Fruit fly (Drosophila melanogaster) whole organism, embryonic: Measurements from ENCODE around the gene CG31793.

Experiments used
- CG10267 ChIP-seq: fragments of 200-800 bp; sonication (Bioruptor generic); optimal IDR thresholded peaks from 2 replicates; lab custom pipeline; 2018; ENCODE audit warnings: missing biosample characterization, mild to moderate bottlenecking, missing genetic modification characterization, moderate library complexity
- CG10321 ChIP-seq: fragments of 200-800 bp; sonication (Bioruptor generic); IDR thresholded peaks from 2 replicates; pipeline ENCODE4 v1.3.6; 2022; ENCODE audit warnings: missing biosample characterization, missing genetic modification characterization
- CG10431 ChIP-seq: fragments of 200-800 bp; sonication (Bioruptor generic); optimal IDR thresholded peaks from 3 replicates; lab custom pipeline; 2018; ENCODE audit warnings: missing biosample characterization, mild to moderate bottlenecking, missing genetic modification characterization
- CG10979 ChIP-seq: fragments of 200-800 bp; sonication (Bioruptor generic); optimal IDR thresholded peaks from 2 replicates; lab custom pipeline; 2018; ENCODE audit warnings: missing biosample characterization, mild to moderate bottlenecking, missing genetic modification characterization, moderate library complexity
- CG11398 ChIP-seq: fragments of 200-800 bp; sonication (Bioruptor generic); optimal IDR thresholded peaks from 2 replicates; lab custom pipeline; 2016; ENCODE audit warnings: missing biosample characterization, missing genetic modification characterization
- CG12155 ChIP-seq: fragments of 200-800 bp; sonication (Bioruptor generic); optimal IDR thresholded peaks from 3 replicates; lab custom pipeline; 2016; ENCODE audit warnings: missing biosample characterization, missing genetic modification characterization
- CG13775 ChIP-seq: fragments of 200-800 bp; sonication (Bioruptor generic); optimal IDR thresholded peaks from 3 replicates; lab custom pipeline; 2017; ENCODE audit warnings: missing biosample characterization, mild to moderate bottlenecking, missing genetic modification characterization
- CG14667 ChIP-seq: fragments of 200-800 bp; sonication (Bioruptor generic); IDR thresholded peaks from 2 replicates; pipeline ENCODE4 v1.3.6; 2022; ENCODE audit warnings: missing biosample characterization, missing genetic modification characterization
- CG14710 ChIP-seq: fragments of 200-800 bp; sonication (Bioruptor generic); optimal IDR thresholded peaks from 3 replicates; lab custom pipeline; 2019; ENCODE audit warnings: missing biosample characterization, mild to moderate bottlenecking, missing genetic modification characterization, moderate library complexity
- CG15696 ChIP-seq: fragments of 200-800 bp; sonication (Bioruptor generic); optimal IDR thresholded peaks from 2 replicates; lab custom pipeline; 2019; ENCODE audit warnings: missing biosample characterization, mild to moderate bottlenecking, missing genetic modification characterization, moderate library complexity
- CG2199 ChIP-seq: fragments of 200-800 bp; sonication (Bioruptor generic); IDR thresholded peaks from 3 replicates; pipeline ENCODE4 v1.3.6; 2022; ENCODE audit warnings: missing biosample characterization, missing genetic modification characterization
- CG3281 ChIP-seq: fragments of 200-800 bp; sonication (Bioruptor generic); optimal IDR thresholded peaks from 3 replicates; lab custom pipeline; 2017; ENCODE audit warnings: missing biosample characterization, mild to moderate bottlenecking, missing genetic modification characterization
- CG3407 ChIP-seq: fragments of 200-800 bp; sonication (Bioruptor generic); optimal IDR thresholded peaks from 2 replicates; lab custom pipeline; 2018; ENCODE audit warnings: missing biosample characterization, mild to moderate bottlenecking, missing genetic modification characterization
- CG4328 ChIP-seq: fragments of 200-800 bp; sonication (Bioruptor generic); optimal IDR thresholded peaks from 3 replicates; lab custom pipeline; 2017; ENCODE audit warnings: missing biosample characterization, missing genetic modification reagents, missing genetic modification characterization
- CG6175 ChIP-seq: fragments of 200-800 bp; sonication (Bioruptor generic); IDR thresholded peaks from 3 replicates; pipeline ENCODE4 v1.3.6; 2022; ENCODE audit warnings: missing biosample characterization, missing genetic modification characterization
- CG8388 ChIP-seq: fragments of 200-800 bp; sonication (Bioruptor generic); optimal IDR thresholded peaks from 2 replicates; lab custom pipeline; 2019; ENCODE audit warnings: missing biosample characterization, mild to moderate bottlenecking, missing genetic modification characterization, moderate library complexity
- CG8924 ChIP-seq: fragments of 200-800 bp; optimal IDR thresholded peaks from 3 replicates; lab custom pipeline; 2019; ENCODE audit warnings: missing biosample characterization, mild to moderate bottlenecking, missing genetic modification characterization, moderate library complexity
- CrebB ChIP-seq: fragments of 200-800 bp; sonication (Bioruptor generic); optimal IDR thresholded peaks from 3 replicates; lab custom pipeline; 2018; ENCODE audit warnings: missing biosample characterization, mild to moderate bottlenecking, missing genetic modification characterization
- D ChIP-seq, 2 experiments: fragments of 200-800 bp in 1 of 2; fragments of >200 bp in 1 of 2; sonication (Bioruptor generic) in 1 of 2; optimal IDR thresholded peaks; 2 replicates in 1 of 2; 3 replicates in 1 of 2; lab custom pipeline; 2017; ENCODE audit warnings: mild to moderate bottlenecking in 1 of 2, missing biosample characterization in 1 of 2, missing genetic modification characterization in 1 of 2, missing genetic modification reagents in 1 of 2
- Dek ChIP-seq: fragments of 200-800 bp; sonication (Bioruptor generic); optimal IDR thresholded peaks from 3 replicates; lab custom pipeline; 2019; ENCODE audit warnings: missing biosample characterization, mild to moderate bottlenecking, missing genetic modification characterization, moderate library complexity
- Dip3 ChIP-seq: fragments of 200-800 bp; sonication (Bioruptor generic); optimal IDR thresholded peaks from 3 replicates; lab custom pipeline; 2016; ENCODE audit warnings: missing biosample characterization, missing genetic modification characterization
- Dref ChIP-seq: fragments of 200-800 bp; sonication (Bioruptor generic); IDR thresholded peaks from 2 replicates; pipeline ENCODE4 v1.3.6; 2022; ENCODE audit warnings: missing biosample characterization, missing genetic modification characterization
- Hr51 ChIP-seq, 2 experiments: fragments of 200-800 bp; sonication (Bioruptor generic); optimal IDR thresholded peaks; 2 replicates in 1 of 2; 3 replicates in 1 of 2; lab custom pipeline; 2016 to 2018; ENCODE audit warnings: missing biosample characterization in 2 of 2, missing genetic modification characterization in 2 of 2, mild to moderate bottlenecking in 1 of 2, moderate library complexity in 1 of 2
- Lim3 ChIP-seq: fragments of 200-800 bp; sonication (Bioruptor generic); IDR thresholded peaks from 2 replicates; pipeline ENCODE4 v1.3.6; 2022; ENCODE audit warnings: missing biosample characterization, missing genetic modification characterization
- Lpt ChIP-seq: fragments of >200 bp; optimal IDR thresholded peaks from 2 replicates; lab custom pipeline; 2018; ENCODE audit warnings: missing biosample characterization, missing genetic modification characterization
- NK7.1 ChIP-seq: fragments of 200-800 bp; sonication (Bioruptor generic); optimal IDR thresholded peaks from 3 replicates; lab custom pipeline; 2016; ENCODE audit warnings: missing biosample characterization, missing genetic modification characterization
- Opbp ChIP-seq: fragments of 200-800 bp; sonication (Bioruptor generic); IDR thresholded peaks from 3 replicates; pipeline ENCODE4 v1.3.6; 2022; ENCODE audit warnings: missing biosample characterization, missing genetic modification characterization; ENCODE audit not compliant: partially characterized antibody
- Rx ChIP-seq: fragments of 200-800 bp; sonication (Bioruptor generic); IDR thresholded peaks from 2 replicates; pipeline ENCODE4 v1.3.6; 2022; ENCODE audit warnings: missing biosample characterization, missing genetic modification characterization
- Scr ChIP-seq: fragments of 200-800 bp; sonication (Bioruptor generic); IDR thresholded peaks from 2 replicates; pipeline ENCODE4 v1.3.6; 2022; ENCODE audit warnings: missing biosample characterization, missing genetic modification characterization; ENCODE audit not compliant: partially characterized antibody
- Six4 ChIP-seq: fragments of 200-800 bp; sonication (Bioruptor generic); optimal IDR thresholded peaks from 2 replicates; lab custom pipeline; 2016; ENCODE audit warnings: missing biosample characterization, missing genetic modification characterization
- Sry-β ChIP-seq: fragments of 200-800 bp; sonication (Bioruptor generic); optimal IDR thresholded peaks from 2 replicates; lab custom pipeline; 2018; ENCODE audit warnings: missing biosample characterization, mild to moderate bottlenecking, missing genetic modification characterization, moderate library complexity
- Taf1 ChIP-seq: fragments of 200-800 bp; sonication (Bioruptor generic); IDR thresholded peaks from 2 replicates; pipeline ENCODE4 v1.3.6; 2022; ENCODE audit warnings: missing biosample characterization, missing genetic modification characterization
- Trl ChIP-seq, 3 experiments: fragments of >200 bp in 2 of 3; fragments of 200-800 bp in 1 of 3; sonication (Bioruptor generic) in 1 of 3; optimal IDR thresholded peaks; 2 replicates in 1 of 3; 3 replicates in 2 of 3; lab custom pipeline; 2016 to 2017; ENCODE audit warnings: missing biosample characterization in 1 of 3, missing genetic modification characterization in 1 of 3
- bigmax ChIP-seq: fragments of 200-800 bp; sonication (Bioruptor generic); optimal IDR thresholded peaks from 2 replicates; lab custom pipeline; 2018; ENCODE audit warnings: missing biosample characterization, mild to moderate bottlenecking, missing genetic modification characterization
- crol ChIP-seq: fragments of 200-800 bp; sonication (Bioruptor generic); IDR thresholded peaks from 2 replicates; pipeline ENCODE4 v1.3.6; 2022; ENCODE audit warnings: missing biosample characterization, missing genetic modification characterization
- disco-r ChIP-seq: fragments of 200-800 bp; sonication (Bioruptor generic); optimal IDR thresholded peaks from 2 replicates; lab custom pipeline; 2016; ENCODE audit warnings: missing biosample characterization, missing genetic modification characterization
- hkb ChIP-seq, 2 experiments: fragments of 200-800 bp in 1 of 2; fragments of >200 bp in 1 of 2; sonication (Bioruptor generic) in 1 of 2; IDR thresholded peaks in 1 of 2; optimal IDR thresholded peaks in 1 of 2; 2 replicates each; pipeline versions ENCODE4 v1.3.6 to Lab custom; 2017 to 2022; ENCODE audit warnings: missing biosample characterization in 1 of 2, missing genetic modification characterization in 1 of 2
- inv ChIP-seq: fragments of 200-800 bp; sonication (Bioruptor generic); IDR thresholded peaks from 2 replicates; pipeline ENCODE4 v1.3.6; 2022; ENCODE audit warnings: missing biosample characterization, missing genetic modification characterization; ENCODE audit not compliant: partially characterized antibody
- nau ChIP-seq: fragments of 200-800 bp; sonication (Bioruptor generic); optimal IDR thresholded peaks from 3 replicates; lab custom pipeline; 2017; ENCODE audit warnings: missing biosample characterization, mild to moderate bottlenecking, missing genetic modification characterization, missing genetic modification reagents
- pfk ChIP-seq: fragments of 200-800 bp; sonication (Bioruptor generic); optimal IDR thresholded peaks from 2 replicates; lab custom pipeline; 2018; ENCODE audit warnings: missing biosample characterization, mild to moderate bottlenecking, missing genetic modification characterization, moderate library complexity
- phol ChIP-seq: fragments of 200-800 bp; sonication (Bioruptor generic); optimal IDR thresholded peaks from 3 replicates; lab custom pipeline; 2018; ENCODE audit warnings: missing biosample characterization, mild to moderate bottlenecking, missing genetic modification characterization, moderate library complexity
- pzg ChIP-seq: fragments of 200-800 bp; sonication (Bioruptor generic); optimal IDR thresholded peaks from 3 replicates; lab custom pipeline; 2018; ENCODE audit warnings: missing biosample characterization, mild to moderate bottlenecking, missing genetic modification characterization, moderate library complexity
- sr ChIP-seq: fragments of 200-800 bp; sonication (Bioruptor generic); IDR thresholded peaks from 3 replicates; pipeline ENCODE4 v1.3.6; 2022; ENCODE audit warnings: missing biosample characterization, missing genetic modification characterization
- tap ChIP-seq: fragments of 200-800 bp; optimal IDR thresholded peaks from 3 replicates; lab custom pipeline; 2019; ENCODE audit warnings: missing biosample characterization, mild to moderate bottlenecking, missing genetic modification characterization, moderate library complexity
- vvl ChIP-seq: fragments of 200-800 bp; sonication (Bioruptor generic); IDR thresholded peaks from 2 replicates; pipeline ENCODE4 v1.3.6; 2022; ENCODE audit warnings: missing biosample characterization, missing genetic modification characterization
- zf30C ChIP-seq: fragments of 200-800 bp; sonication (Bioruptor generic); optimal IDR thresholded peaks from 3 replicates; lab custom pipeline; 2018; ENCODE audit warnings: missing biosample characterization, mild to moderate bottlenecking, missing genetic modification characterization

Gene CG31793

DNA sequence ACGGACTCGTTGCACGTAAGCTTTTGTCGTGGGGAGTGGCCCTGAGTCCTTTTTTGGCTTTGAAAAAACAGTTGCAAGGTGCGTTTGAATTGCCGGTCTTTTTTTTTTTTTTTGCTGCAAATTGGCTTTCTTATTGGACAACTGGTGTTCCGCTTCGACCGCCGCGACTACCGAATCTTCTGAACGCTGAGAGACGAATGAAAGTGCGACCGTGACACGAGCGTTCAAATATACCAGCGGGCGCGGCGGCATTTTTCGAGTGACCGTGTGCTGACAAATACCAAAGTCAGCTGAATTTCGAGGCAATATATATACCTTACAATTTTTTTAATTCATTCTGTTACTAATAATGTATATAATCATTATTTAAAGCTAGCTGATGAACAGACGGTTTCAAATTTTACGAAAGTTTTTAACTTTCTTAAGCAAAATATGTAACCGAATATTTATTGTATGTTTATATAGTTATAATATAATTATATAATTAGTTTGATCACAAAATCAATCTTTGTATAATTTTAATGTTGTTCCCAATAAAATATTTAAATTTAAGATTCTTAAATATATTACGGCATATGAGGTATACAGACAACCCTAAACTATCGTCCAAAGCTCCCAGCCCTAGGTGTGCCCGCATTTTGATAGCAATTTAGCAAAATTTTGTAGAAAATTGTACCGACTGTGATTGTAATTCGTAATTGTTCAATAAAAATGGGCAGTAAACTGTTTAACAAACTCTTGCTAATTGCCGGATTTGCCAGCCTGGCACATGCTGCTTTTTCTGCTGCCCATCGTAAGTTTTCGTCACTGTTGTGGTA lies 15.9 kb upstream of the CG31793 start, which contains the start of the genes Swip-1 and EMC5 (continued):
- TF ChIP-seq Sry-β (GFP tag; lab: Kevin White, UChicago), result no peak
- TF ChIP-seq CG10431, result peak; percentile 58
- TF ChIP-seq zf30C (GFP tag; lab: Kevin White, UChicago), result no peak
- peak; percentile 38 for TF ChIP-seq CG12155 (GFP tag; lab: Kevin White, UChicago)
- TF ChIP-seq Lim3 (GFP tag; lab: Robert Waterston, UW), result no peak
- TF ChIP-seq CG4328 (GFP tag; lab: Kevin White, UChicago), result peak; percentile 60
- no peak for TF ChIP-seq disco-r (GFP tag; lab: Kevin White, UChicago)
- peak; percentile 79 for TF ChIP-seq CG8924 (tag; lab: Kevin White, UChicago)
- TF ChIP-seq phol (tag; lab: Kevin White, UChicago), result peak; percentile 84
- no peak for TF ChIP-seq pfk (GFP tag; lab: Kevin White, UChicago)
- no peak for TF ChIP-seq hkb (optimal IDR thresholded peaks at IDR 0.05; lab: Kevin White, UChicago)
- no peak for TF ChIP-seq hkb (GFP tag; IDR thresholded peaks at IDR 0.05; lab: Robert Waterston, UW)
- no peak for TF ChIP-seq bigmax
- no peak for TF ChIP-seq Dref (GFP tag; lab: Robert Waterston, UW)
- no peak for TF ChIP-seq D (optimal IDR thresholded peaks at IDR 0.05; lab: Kevin White, UChicago)
- peak; percentile 14 for TF ChIP-seq D (GFP tag; optimal IDR thresholded peaks at IDR 0.05; lab: Kevin White, UChicago)
- TF ChIP-seq Six4 (GFP tag; lab: Kevin White, UChicago), result peak; percentile 31
- no peak for TF ChIP-seq CG2199
- peak; percentile 45 for TF ChIP-seq tap (tag; lab: Kevin White, UChicago)
- 0 out of 2 replicates have a peak, but pooled peaks have one; percentile 26 for TF ChIP-seq CG14667
- peak; percentile 82 for TF ChIP-seq CG14710
- TF ChIP-seq Opbp (GFP tag; lab: Robert Waterston, UW), result peak; percentile 41; the same call in 2 of the 3 replicates
- TF ChIP-seq NK7.1 (GFP tag; lab: Kevin White, UChicago), result no peak
- TF ChIP-seq pzg (GFP tag; lab: Kevin White, UChicago), result peak; percentile 55
- peak; percentile 19 for TF ChIP-seq CrebB
- TF ChIP-seq CG10267 (tag; lab: Kevin White, UChicago), result peak; percentile 75
- TF ChIP-seq sr, result peak; percentile 35; the same call in 1 of the 3 replicates
- TF ChIP-seq vvl (GFP tag; lab: Robert Waterston, UW), result 0 out of 2 replicates have a peak, but pooled peaks have one; percentile 61
- TF ChIP-seq nau (GFP tag; lab: Kevin White, UChicago), result no peak
- TF ChIP-seq CG13775 (GFP tag; lab: Kevin White, UChicago), result peak; percentile 76
- no peak for TF ChIP-seq CG10321 (GFP tag; lab: Robert Waterston, UW)
- peak in 1 of 2 experiments; percentile 64 for TF ChIP-seq Hr51 (GFP tag; optimal IDR thresholded peaks at IDR 0.05; lab: Kevin White, UChicago)
- TF ChIP-seq Scr (GFP tag; lab: Robert Waterston, UW), result peak; percentile 71
- TF ChIP-seq inv, result peak; percentile 35; the same call in 1 of the 2 replicates
- TF ChIP-seq Taf1 (GFP tag; lab: Robert Waterston, UW), result 0 out of 2 replicates have a peak, but pooled peaks have one; percentile 5
- TF ChIP-seq CG10979 (tag; lab: Kevin White, UChicago), result peak; percentile 56
- peak; percentile 44 for TF ChIP-seq CG3281 (GFP tag; lab: Kevin White, UChicago)
- no peak for TF ChIP-seq Trl (optimal IDR thresholded peaks at IDR 0.05; lab: Kevin White, UChicago)
- peak; percentile 1 for TF ChIP-seq Trl (GFP tag; optimal IDR thresholded peaks at IDR 0.05; lab: Kevin White, UChicago)
- TF ChIP-seq CG8388 (GFP tag; lab: Kevin White, UChicago), result peak; percentile 62
- TF ChIP-seq Dip3 (GFP tag; lab: Kevin White, UChicago), result no peak
- 0 out of 2 replicates have a peak, but pooled peaks have one; percentile 13 for TF ChIP-seq crol
- no peak for TF ChIP-seq CG11398 (GFP tag; lab: Kevin White, UChicago)
- 0 out of 2 replicates have a peak, but pooled peaks have one; percentile 15 for TF ChIP-seq Rx (GFP tag; lab: Robert Waterston, UW)
- peak; percentile 60 for TF ChIP-seq CG15696
- peak; percentile 13 for TF ChIP-seq CG3407
- no peak for TF ChIP-seq Lpt (GFP tag; lab: Kevin White, UChicago)
- TF ChIP-seq Dek, result peak; percentile 68
- 0 out of 3 replicates have a peak, but pooled peaks have one; percentile 21 for TF ChIP-seq CG6175 (GFP tag; lab: Robert Waterston, UW)
